Worm (Caenorhabditis elegans): ENCODE data around the gene C47E8.3.

C47E8.3 gene

DNA sequence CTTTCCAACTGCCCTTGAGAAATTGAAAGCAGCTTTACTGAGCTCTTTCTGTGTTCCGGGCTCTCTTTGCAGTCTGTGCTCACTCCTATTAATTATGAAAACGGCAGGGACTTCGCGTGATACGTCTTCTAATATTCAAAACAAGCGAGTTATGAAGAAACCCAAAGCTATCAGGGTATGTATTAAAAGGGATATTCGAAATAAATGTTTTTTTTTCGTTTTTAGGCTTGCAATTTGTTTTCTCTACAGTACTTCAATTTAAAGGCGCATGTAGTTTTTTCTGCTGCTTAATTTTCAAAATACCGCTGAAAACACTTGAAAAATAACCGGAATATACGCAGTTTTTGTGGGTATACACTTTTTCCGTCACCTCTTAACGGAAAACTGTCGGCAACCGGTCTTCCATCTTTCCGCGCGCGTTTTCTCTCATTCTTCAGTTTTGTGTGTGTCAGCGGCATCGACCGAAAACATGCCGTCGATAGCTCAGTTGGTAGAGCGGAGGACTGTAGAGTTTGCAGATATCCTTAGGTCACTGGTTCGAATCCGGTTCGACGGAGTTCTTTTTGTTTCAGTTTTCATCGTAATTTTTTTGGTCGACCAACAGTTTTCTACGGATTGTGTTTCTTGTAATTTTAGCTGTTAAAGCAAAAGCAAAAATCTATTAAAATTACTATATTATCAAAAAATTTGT is 9.1 kb downstream of the C47E8.3 start, which contains the start of gene gasr-8 (continued):
- TF ChIP-seq B0261.1 (tag; optimal IDR thresholded peaks at IDR 0.05): peak; percentile 85
- TF ChIP-seq snpc-4 (GFP tag; optimal IDR thresholded peaks at IDR 0.05): no peak
- TF ChIP-seq snpc-4 (tag; optimal IDR thresholded peaks at IDR 0.05): peak in 2 of 4 experiments; percentile 27 to 34
- TF ChIP-seq rpc-1 (optimal IDR thresholded peaks at IDR 0.05): peak; percentile 66
- peak; percentile 82 for TF ChIP-seq rpc-1 (tag; optimal IDR thresholded peaks at IDR 0.05)
- peak; percentile 48 for TF ChIP-seq F23B12.7 (tag; optimal IDR thresholded peaks at IDR 0.05; ENCODE audit: insufficient read depth)
- TF ChIP-seq xnd-1 (tag; optimal IDR thresholded peaks at IDR 0.05): peak; percentile 64
- no peak for TF ChIP-seq nhr-80 (tag; optimal IDR thresholded peaks at IDR 0.05)
- peak; percentile 1 to 50 for TF ChIP-seq rec-8 (tag; optimal IDR thresholded peaks at IDR 0.05)
- no peak for TF ChIP-seq B0019.2 (GFP tag; conservative IDR thresholded peaks at IDR 0.05)
- peak; percentile 26 for TF ChIP-seq lin-54 (GFP tag; optimal IDR thresholded peaks at IDR 0.05)
- TF ChIP-seq F39B2.1 (GFP tag; IDR thresholded peaks at IDR 0.05): no peak
- TF ChIP-seq madf-10 (tag; optimal IDR thresholded peaks at IDR 0.05): peak; percentile 28
- peak; percentile 32 for TF ChIP-seq nhr-90 (tag; optimal IDR thresholded peaks at IDR 0.05)
- no peak for TF ChIP-seq zfh-2 (GFP tag; conservative IDR thresholded peaks at IDR 0.05)
- peak; percentile 48 for TF ChIP-seq die-1 (tag; optimal IDR thresholded peaks at IDR 0.05)
- no peak for TF ChIP-seq let-607 (tag; optimal IDR thresholded peaks at IDR 0.05)
- TF ChIP-seq snpc-3.4 (tag; optimal IDR thresholded peaks at IDR 0.05): peak; percentile 29
- TF ChIP-seq lsl-1 (GFP tag; optimal IDR thresholded peaks at IDR 0.05): peak; percentile 73
- TF ChIP-seq unc-130 (GFP tag; optimal IDR thresholded peaks at IDR 0.05): peak; percentile 8
- TF ChIP-seq chd-7 (tag; optimal IDR thresholded peaks at IDR 0.05): no peak
- peak; percentile 73 for TF ChIP-seq hsf-1 (GFP tag; IDR thresholded peaks at IDR 0.05)

DNA sequence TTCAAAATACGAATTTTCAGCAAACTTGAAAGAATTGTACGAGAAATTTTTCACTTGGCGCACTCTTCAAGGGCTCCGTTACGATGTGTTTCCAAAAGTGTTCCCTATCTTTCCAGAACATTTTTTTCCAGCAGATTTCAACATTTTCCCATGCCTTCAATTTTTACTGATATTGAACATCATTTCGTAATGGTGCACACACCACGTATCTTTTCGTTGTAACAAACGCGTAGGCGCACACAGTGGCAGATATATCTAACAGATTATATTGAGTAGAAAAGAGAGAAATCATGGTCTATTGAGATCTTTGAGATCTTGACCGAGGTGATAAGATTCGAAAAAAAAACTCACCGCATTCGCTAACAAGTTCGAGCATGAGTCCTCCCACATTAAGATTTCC is 15.6 kb downstream of the C47E8.3 start:
- TF ChIP-seq ZK185.1 (tag; optimal IDR thresholded peaks at IDR 0.05; ENCODE audit: poor library complexity, severe bottlenecking): no peak
- TF ChIP-seq cebp-1 (GFP tag; IDR thresholded peaks at IDR 0.05): no peak
- peak; percentile 57 for TF ChIP-seq cebp-1 (tag; optimal IDR thresholded peaks at IDR 0.05)
- TF ChIP-seq zim-3 (tag; optimal IDR thresholded peaks at IDR 0.05): no peak
- no peak for TF ChIP-seq F49E8.2 (tag; optimal IDR thresholded peaks at IDR 0.05; ENCODE audit: insufficient read depth)
- TF ChIP-seq cebp-2 (GFP tag; IDR thresholded peaks at IDR 0.05): no peak
- TF ChIP-seq hsf-1 (GFP tag; IDR thresholded peaks at IDR 0.05): no peak

DNA sequence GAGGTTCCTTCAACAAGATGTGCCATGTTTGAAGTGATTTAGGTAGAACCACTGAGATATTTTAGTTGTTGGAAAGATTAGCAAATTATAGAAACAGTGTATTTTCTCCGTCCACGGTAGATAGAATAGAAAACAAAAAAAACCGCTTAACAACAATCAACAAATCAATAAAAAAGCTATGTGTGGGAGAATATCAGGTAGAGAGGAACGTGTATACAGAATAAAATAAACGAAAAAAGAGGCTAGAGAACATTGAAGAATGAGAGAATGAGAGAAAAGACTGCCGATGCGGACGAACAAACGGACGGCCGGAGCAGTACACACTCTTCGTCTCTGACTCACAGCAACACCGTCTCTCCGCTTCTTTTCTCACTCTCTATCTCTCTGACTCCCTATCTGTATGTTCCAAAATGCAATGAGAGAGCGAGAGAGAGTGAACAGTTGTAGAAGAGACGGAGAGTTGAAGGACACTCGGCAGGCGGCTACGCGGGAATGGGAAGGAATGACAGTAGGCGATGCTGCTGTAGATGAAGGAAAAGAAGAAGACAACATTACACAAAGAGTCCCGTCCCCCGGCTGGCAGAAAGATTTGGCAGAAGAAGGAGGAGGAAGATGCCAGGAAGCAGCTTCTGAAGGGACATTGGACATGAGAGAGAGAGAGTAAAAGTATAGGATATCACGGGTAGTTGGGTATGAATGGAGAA is 16.6 kb downstream of the C47E8.3 start, which contains the start of gene unc-112:
TSS of gene unc-112 (minus strand) at position 51 of the 704 bp plus-strand sequence.
- TF ChIP-seq bed-2 (GFP tag; IDR thresholded peaks at IDR 0.05) (no peak), snpc-4 (GFP tag; optimal IDR thresholded peaks at IDR 0.05) (peak; percentile 46), snpc-4 (tag; optimal IDR thresholded peaks at IDR 0.05) (peak; percentile 31 to 76 (median 56)), somi-1 (GFP tag; optimal IDR thresholded peaks at IDR 0.05) (peak; percentile 25), ztf-28 (GFP tag; IDR thresholded peaks at IDR 0.05) (no peak), ceh-27 (GFP tag; optimal IDR thresholded peaks at IDR 0.05) (peak; percentile 62), egl-44 (GFP tag; IDR thresholded peaks at IDR 0.05) (0 out of 2 replicates have a peak, but pooled peaks have one; percentile 12), hmg-1.2 (GFP tag; IDR thresholded peaks at IDR 0.05) (peak; percentile 86), him-1 (tag; optimal IDR thresholded peaks at IDR 0.05) (no peak), hlh-26 (GFP tag; conservative IDR thresholded peaks at IDR 0.05) (no peak), F23B12.7 (tag; optimal IDR thresholded peaks at IDR 0.05; ENCODE audit: insufficient read depth) (peak; percentile 81), ztf-26 (tag; optimal IDR thresholded peaks at IDR 0.05) (peak; percentile 28), hsf-1 (GFP tag; IDR thresholded peaks at IDR 0.05) (0 out of 2 replicates have a peak, but pooled peaks have one; percentile 18), dpff-1 (tag; optimal IDR thresholded peaks at IDR 0.05) (no peak), rcor-1 (GFP tag; IDR thresholded peaks at IDR 0.05) (peak; percentile 37; the same call in 1 of the 2 replicates), tbp1 (GFP tag; optimal IDR thresholded peaks at IDR 0.05) (peak; percentile 32), B0019.2 (GFP tag; conservative IDR thresholded peaks at IDR 0.05) (no peak), dox-1 (GFP tag; IDR thresholded peaks at IDR 0.05) (peak; percentile 90), ztf-18 (tag; optimal IDR thresholded peaks at IDR 0.05) (peak; percentile 48), K12H6.12 (tag; optimal IDR thresholded peaks at IDR 0.05) (peak; percentile 84), rec-8 (tag; optimal IDR thresholded peaks at IDR 0.05) (no peak)

All from whole organism, young adult.